Fruit fly (Drosophila melanogaster): ENCODE measurements around the gene CG3281.

CG3281 gene

DNA sequence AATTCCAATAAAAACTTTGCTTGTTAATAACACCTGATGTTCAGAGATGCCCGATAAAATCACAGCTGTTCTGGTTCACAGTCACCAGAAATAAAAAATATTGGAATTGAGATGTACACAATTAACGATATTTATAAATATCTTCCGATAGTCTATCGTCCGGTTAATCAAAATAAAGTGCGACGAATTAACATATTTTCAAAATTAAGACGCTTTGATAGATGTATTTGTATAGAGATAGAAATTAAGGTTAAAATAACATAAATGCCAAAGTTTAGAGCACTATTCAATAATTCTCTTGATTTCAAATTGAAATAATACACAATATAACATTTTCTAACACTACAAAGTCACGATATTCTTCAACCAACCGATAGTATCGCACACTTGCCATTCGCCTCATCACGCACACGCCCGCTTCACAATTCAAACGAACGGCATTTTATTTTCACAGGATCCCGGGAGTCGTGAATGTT, at the start of gene CG3281, which contains the start of gene aurA (continued):
- TF ChIP-seq NC2β (GFP tag; optimal IDR thresholded peaks at IDR 0.05) (peak; percentile 76), Hr3 (GFP tag; optimal IDR thresholded peaks at IDR 0.05) (peak; percentile 78), ham (GFP tag; IDR thresholded peaks at IDR 0.05) (no peak), CG2120 (GFP tag; optimal IDR thresholded peaks at IDR 0.05) (peak; percentile 90), CG15601 (tag; optimal IDR thresholded peaks at IDR 0.05) (peak; percentile 57), CG1233 (GFP tag; optimal IDR thresholded peaks at IDR 0.05) (peak; percentile 45), CG5245 (GFP tag; optimal IDR thresholded peaks at IDR 0.05) (peak; percentile 32), sna (GFP tag; IDR thresholded peaks at IDR 0.05; ENCODE audit: partially characterized antibody) (peak; percentile 99), bbx (GFP tag; IDR thresholded peaks at IDR 0.05; ENCODE audit: partially characterized antibody) (peak; percentile 92), hbn (GFP tag; IDR thresholded peaks at IDR 0.05; ENCODE audit: partially characterized antibody) (peak; percentile 97), inv (GFP tag; IDR thresholded peaks at IDR 0.05; ENCODE audit: partially characterized antibody) (peak; percentile 97), sima (GFP tag; optimal IDR thresholded peaks at IDR 0.05) (no peak), Bdp1 (GFP tag; optimal IDR thresholded peaks at IDR 0.05) (peak; percentile 47), CG1832 (GFP tag; optimal IDR thresholded peaks at IDR 0.05) (no peak), org-1 (GFP tag; optimal IDR thresholded peaks at IDR 0.05) (no peak), bcd (GFP tag; optimal IDR thresholded peaks at IDR 0.05) (peak; percentile 68), CG13123 (GFP tag; optimal IDR thresholded peaks at IDR 0.05) (peak; percentile 60), CG7556 (GFP tag; optimal IDR thresholded peaks at IDR 0.05) (peak; percentile 54), kni (GFP tag; optimal IDR thresholded peaks at IDR 0.05) (peak; percentile 65), ara (GFP tag; IDR thresholded peaks at IDR 0.05) (peak; percentile 40; the same call in 1 of the 2 replicates), tna (GFP tag; IDR thresholded peaks at IDR 0.05; ENCODE audit: partially characterized antibody) (peak; percentile 72), sob (GFP tag; IDR thresholded peaks at IDR 0.05) (peak; percentile 82; the same call in 1 of the 2 replicates), Ptx1 (GFP tag; IDR thresholded peaks at IDR 0.05) (peak; percentile 66), CG10654 (GFP tag; optimal IDR thresholded peaks at IDR 0.05) (peak; percentile 61), CG6765 (GFP tag; optimal IDR thresholded peaks at IDR 0.05) (peak; percentile 1), grau (tag; optimal IDR thresholded peaks at IDR 0.05) (peak; percentile 77), pan (optimal IDR thresholded peaks at IDR 0.05) (no peak), pan (GFP tag; optimal IDR thresholded peaks at IDR 0.05 in 1 of 2, IDR thresholded peaks at IDR 0.05 in 1 of 2) (peak in 1 of 2 experiments; percentile 40), CG17612 (GFP tag; IDR thresholded peaks at IDR 0.05) (no peak), CG31388 (GFP tag; optimal IDR thresholded peaks at IDR 0.05) (no peak), CG14441 (GFP tag; IDR thresholded peaks at IDR 0.05) (no peak; the same call in 1 of the 2 replicates), pho (GFP tag; optimal IDR thresholded peaks at IDR 0.05) (peak; percentile 89), Oli (tag; optimal IDR thresholded peaks at IDR 0.05) (peak; percentile 44), hb (GFP tag; IDR thresholded peaks at IDR 0.05; ENCODE audit: partially characterized antibody) (peak; percentile 94), CG11723 (GFP tag; optimal IDR thresholded peaks at IDR 0.05) (peak; percentile 35), danr (GFP tag; IDR thresholded peaks at IDR 0.05) (no peak), CG4820 (GFP tag; optimal IDR thresholded peaks at IDR 0.05) (peak; percentile 54), CG16813 (GFP tag; IDR thresholded peaks at IDR 0.05; ENCODE audit: partially characterized antibody) (peak; percentile 99), Sox100B (GFP tag; optimal IDR thresholded peaks at IDR 0.05) (no peak), mirr (GFP tag; optimal IDR thresholded peaks at IDR 0.05) (no peak), BEAF-32 (GFP tag; optimal IDR thresholded peaks at IDR 0.05) (peak; percentile 100), slbo (GFP tag; IDR thresholded peaks at IDR 0.05) (peak; percentile 77; the same call in 1 of the 2 replicates), Poxn (GFP tag; IDR thresholded peaks at IDR 0.05) (peak; percentile 19; the same call in 1 of the 2 replicates), HLH4C (GFP tag; IDR thresholded peaks at IDR 0.05; ENCODE audit: partially characterized antibody) (peak; percentile 93), Xbp1 (GFP tag; optimal IDR thresholded peaks at IDR 0.05) (peak; percentile 81), CG12299 (tag; optimal IDR thresholded peaks at IDR 0.05) (peak; percentile 10), gcm (GFP tag; optimal IDR thresholded peaks at IDR 0.05) (peak; percentile 49), cas (GFP tag; IDR thresholded peaks at IDR 0.05) (peak; percentile 46; the same call in 1 of the 2 replicates), Kr (GFP tag; optimal IDR thresholded peaks at IDR 0.05) (no peak), CG2116 (GFP tag; optimal IDR thresholded peaks at IDR 0.05) (peak; percentile 79)
